Worm (Caenorhabditis elegans) whole organism, midembryonic: ENCODE results near the gene C11H1.5.

Experiments used
- T22C8.4 ChIP-seq: fragments of 200-800 bp; sonication (Bioruptor generic); IDR thresholded peaks from 2 replicates; pipeline ENCODE4 v1.3.6; 2022; ENCODE audit warnings: missing genetic modification characterization, missing compliant biosample characterization
- cog-1 ChIP-seq: sonication (generic microtip); optimal IDR thresholded peaks from 2 replicates; lab custom pipeline; 2016; ENCODE audit warnings: missing genetic modification characterization, missing compliant biosample characterization
- flt-1 ChIP-seq: fragments of 200-800 bp; sonication (Bioruptor generic); IDR thresholded peaks from 2 replicates; pipeline ENCODE4 v1.3.6; 2022; ENCODE audit warnings: missing genetic modification characterization, missing compliant biosample characterization
- klf-2 ChIP-seq: fragments of 200-800 bp; sonication (Bioruptor generic); conservative IDR thresholded peaks from 2 replicates; pipeline ENCODE4 v1.3.6; 2022; ENCODE audit warnings: missing genetic modification reagents, missing genetic modification characterization, missing compliant biosample characterization
- med-1 ChIP-seq: sonication (generic microtip); optimal IDR thresholded peaks from 2 replicates; lab custom pipeline; 2017; ENCODE audit warnings: missing genetic modification characterization, mild to moderate bottlenecking, missing compliant biosample characterization, antibody characterized with exemption, missing genetic modification reagents; ENCODE audit not compliant: insufficient read depth
- ref-1 ChIP-seq: fragments of 200-800 bp; sonication (Bioruptor generic); conservative IDR thresholded peaks from 2 replicates; pipeline ENCODE4 v1.3.6; 2022; ENCODE audit warnings: missing genetic modification reagents, missing genetic modification characterization, missing compliant biosample characterization
- tab-1 ChIP-seq: fragments of 200-800 bp; sonication (Bioruptor generic); IDR thresholded peaks from 2 replicates; pipeline ENCODE4 v1.3.6; 2022; ENCODE audit warnings: missing genetic modification characterization, missing compliant biosample characterization
- ztf-23 ChIP-seq: fragments of 200-800 bp; sonication (Bioruptor generic); IDR thresholded peaks from 2 replicates; pipeline ENCODE4 v1.3.6; 2022; ENCODE audit warnings: missing genetic modification reagents, missing genetic modification characterization, missing compliant biosample characterization
- ztf-29 ChIP-seq: fragments of 200-800 bp; sonication (Bioruptor generic); IDR thresholded peaks from 2 replicates; pipeline ENCODE4 v1.3.6; 2022; ENCODE audit warnings: missing genetic modification reagents, missing genetic modification characterization, missing compliant biosample characterization

Gene C11H1.5

ce11 chrX:14329348-14329747 is 26.4 kb upstream of the C11H1.5 start:
- no peak for TF ChIP-seq flt-1 (GFP tag; lab: Robert Waterston, UW)
- no peak for TF ChIP-seq ref-1 (GFP tag; lab: Robert Waterston, UW)
- TF ChIP-seq tab-1 (GFP tag; lab: Robert Waterston, UW): no peak
- no peak for TF ChIP-seq klf-2 (GFP tag; lab: Robert Waterston, UW)
- TF ChIP-seq med-1: no peak
- TF ChIP-seq ztf-23 (GFP tag; lab: Robert Waterston, UW): no peak
- no peak for TF ChIP-seq T22C8.4 (GFP tag; lab: Robert Waterston, UW)
- TF ChIP-seq cog-1 (tag; lab: Kevin White, UChicago): no peak
- TF ChIP-seq ztf-29 (GFP tag; lab: Robert Waterston, UW): no peak

ce11 chrX:14327398-14327797 is 24.4 kb upstream of the C11H1.5 start, which contains the start of gene C11H1.7:
Gene C11H1.7 (plus strand): TSS chrX:14327409.
- TF ChIP-seq ztf-29 (GFP tag; lab: Robert Waterston, UW) (no peak), tab-1 (GFP tag; lab: Robert Waterston, UW) (no peak), flt-1 (GFP tag; lab: Robert Waterston, UW) (no peak), klf-2 (GFP tag; lab: Robert Waterston, UW) (no peak), T22C8.4 (GFP tag; lab: Robert Waterston, UW) (no peak), cog-1 (tag; lab: Kevin White, UChicago) (no peak), ztf-23 (GFP tag; lab: Robert Waterston, UW) (no peak)

ce11 chrX:14326578-14326977 is 23.6 kb upstream of the C11H1.5 start:
- TF ChIP-seq ztf-23 (GFP tag; lab: Robert Waterston, UW): no peak

- TF ChIP-seq klf-2 (GFP tag; lab: Robert Waterston, UW): no peak
- TF ChIP-seq ztf-29 (GFP tag; lab: Robert Waterston, UW): no peak
- TF ChIP-seq med-1: no peak
- TF ChIP-seq T22C8.4 (GFP tag; lab: Robert Waterston, UW): no peak
- no peak for TF ChIP-seq ztf-23 (GFP tag; lab: Robert Waterston, UW)
Observed at ce11 chrX:14324289-14324688, 21.3 kb upstream of the C11H1.5 start.

- TF ChIP-seq ref-1 (GFP tag; lab: Robert Waterston, UW) (no peak), ztf-23 (GFP tag; lab: Robert Waterston, UW) (no peak), med-1 (no peak)
Observed at ce11 chrX:14322793-14323192, 19.8 kb upstream of the C11H1.5 start.

ce11 chrX:14320298-14320697 is 17.3 kb upstream of the C11H1.5 start, which contains the start of gene C11H1.9:
Gene C11H1.9 (minus strand): TSS chrX:14320398.
- TF ChIP-seq flt-1 (GFP tag; lab: Robert Waterston, UW) (no peak), ref-1 (GFP tag; lab: Robert Waterston, UW) (no peak), ztf-23 (GFP tag; lab: Robert Waterston, UW) (no peak), klf-2 (GFP tag; lab: Robert Waterston, UW) (no peak), med-1 (no peak), tab-1 (GFP tag; lab: Robert Waterston, UW) (no peak), cog-1 (tag; lab: Kevin White, UChicago) (no peak), T22C8.4 (GFP tag; lab: Robert Waterston, UW) (no peak), ztf-29 (GFP tag; lab: Robert Waterston, UW) (no peak)

- no peak for TF ChIP-seq ref-1 (GFP tag; lab: Robert Waterston, UW)
- TF ChIP-seq cog-1 (tag; lab: Kevin White, UChicago): no peak
- TF ChIP-seq med-1: no peak
- TF ChIP-seq ztf-29 (GFP tag; lab: Robert Waterston, UW): no peak
- no peak for TF ChIP-seq klf-2 (GFP tag; lab: Robert Waterston, UW)
- no peak for TF ChIP-seq ztf-23 (GFP tag; lab: Robert Waterston, UW)
- no peak for TF ChIP-seq flt-1 (GFP tag; lab: Robert Waterston, UW)
- TF ChIP-seq T22C8.4 (GFP tag; lab: Robert Waterston, UW): no peak
- no peak for TF ChIP-seq tab-1 (GFP tag; lab: Robert Waterston, UW)
Observed at ce11 chrX:14316132-14316531, 13.2 kb upstream of the C11H1.5 start.

- TF ChIP-seq cog-1 (tag; lab: Kevin White, UChicago): no peak
- TF ChIP-seq ref-1 (GFP tag; lab: Robert Waterston, UW): no peak
- TF ChIP-seq ztf-23 (GFP tag; lab: Robert Waterston, UW): no peak
- no peak for TF ChIP-seq tab-1 (GFP tag; lab: Robert Waterston, UW)
- no peak for TF ChIP-seq klf-2 (GFP tag; lab: Robert Waterston, UW)
- no peak for TF ChIP-seq med-1
- TF ChIP-seq ztf-29 (GFP tag; lab: Robert Waterston, UW): no peak
- no peak for TF ChIP-seq T22C8.4 (GFP tag; lab: Robert Waterston, UW)
- TF ChIP-seq flt-1 (GFP tag; lab: Robert Waterston, UW): no peak
Observed at ce11 chrX:14313627-14314026, 10.6 kb upstream of the C11H1.5 start, which contains the start of gene prx-1. Gene prx-1 (plus strand): TSS chrX:14313927.

- TF ChIP-seq med-1: no peak
- no peak for TF ChIP-seq ref-1 (GFP tag; lab: Robert Waterston, UW)
- TF ChIP-seq ztf-23 (GFP tag; lab: Robert Waterston, UW): no peak
- TF ChIP-seq flt-1 (GFP tag; lab: Robert Waterston, UW): 0 out of 2 replicates have a peak, but pooled peaks have one; percentile 48
- TF ChIP-seq cog-1 (tag; lab: Kevin White, UChicago): peak; percentile 79
- TF ChIP-seq ztf-29 (GFP tag; lab: Robert Waterston, UW): peak; percentile 44; the same call in 1 of the 2 replicates
- 0 out of 2 replicates have a peak, but pooled peaks have one; percentile 64 for TF ChIP-seq tab-1 (GFP tag; lab: Robert Waterston, UW)
- TF ChIP-seq T22C8.4 (GFP tag; lab: Robert Waterston, UW): no peak
- 0 out of 2 replicates have a peak, but pooled peaks have one; percentile 5 for TF ChIP-seq klf-2 (GFP tag; lab: Robert Waterston, UW)
Observed at ce11 chrX:14312416-14312815, 9.4 kb upstream of the C11H1.5 start.

ce11 chrX:14311583-14311982 is 8.6 kb upstream of the C11H1.5 start, which contains the start of gene mgrn-1:
Gene mgrn-1 (minus strand): TSS chrX:14311683.
- TF ChIP-seq cog-1 (tag; lab: Kevin White, UChicago) (no peak), klf-2 (GFP tag; lab: Robert Waterston, UW) (no peak)
